Worm (Caenorhabditis elegans): ENCODE measurements around the gene sru-30.

sru-30 gene

ce11 chrV:9816390-9816789, 2.8 kb downstream of the sru-30 start, which contains the start of gene sru-31:
TSS of gene sru-31 (plus strand) at chrV:9816690.
- TF ChIP-seq ztf-16 (tag; optimal IDR thresholded peaks at IDR 0.05) (no peak), eyg-1 (tag; optimal IDR thresholded peaks at IDR 0.05) (no peak), hlh-8 (tag; optimal IDR thresholded peaks at IDR 0.05) (no peak), syd-9 (tag; optimal IDR thresholded peaks at IDR 0.05) (no peak), mec-3 (tag; optimal IDR thresholded peaks at IDR 0.05; ENCODE audit: borderline replicate concordance) (no peak), ceh-48 (tag; optimal IDR thresholded peaks at IDR 0.05) (no peak), F13H6.1 (tag; optimal IDR thresholded peaks at IDR 0.05) (no peak), C08G9.2 (tag; optimal IDR thresholded peaks at IDR 0.05) (no peak), unc-55 (GFP tag; optimal IDR thresholded peaks at IDR 0.05) (no peak), unc-86 (tag; optimal IDR thresholded peaks at IDR 0.05) (no peak), Y22D7AL.16 (tag; optimal IDR thresholded peaks at IDR 0.05) (no peak), dve-1 (tag; optimal IDR thresholded peaks at IDR 0.05) (no peak), pax-1 (tag; optimal IDR thresholded peaks at IDR 0.05) (no peak), ceh-24 (tag; optimal IDR thresholded peaks at IDR 0.05) (no peak), ceh-18 (tag; optimal IDR thresholded peaks at IDR 0.05) (no peak), unc-3 (GFP tag; conservative IDR thresholded peaks at IDR 0.05) (no peak), unc-3 (tag; optimal IDR thresholded peaks at IDR 0.05) (no peak), elt-2 (tag; optimal IDR thresholded peaks at IDR 0.05) (no peak), hlh-6 (tag; optimal IDR thresholded peaks at IDR 0.05) (no peak), zip-5 (tag; optimal IDR thresholded peaks at IDR 0.05) (no peak)

- TF ChIP-seq C38D4.7 (GFP tag; optimal IDR thresholded peaks at IDR 0.05) (no peak), pha-4 (tag; optimal IDR thresholded peaks at IDR 0.05) (no peak), fax-1 (tag; optimal IDR thresholded peaks at IDR 0.05) (no peak), ceh-31 (tag; optimal IDR thresholded peaks at IDR 0.05) (no peak), sox-2 (GFP tag; IDR thresholded peaks at IDR 0.05) (no peak), ceh-45 (GFP tag; IDR thresholded peaks at IDR 0.05) (no peak)
Measured at ce11 chrV:9821724-9822123, 8.1 kb downstream of the sru-30 start, which contains the start of gene str-193. TSS of gene str-193 (minus strand) at chrV:9821824.

DNA sequence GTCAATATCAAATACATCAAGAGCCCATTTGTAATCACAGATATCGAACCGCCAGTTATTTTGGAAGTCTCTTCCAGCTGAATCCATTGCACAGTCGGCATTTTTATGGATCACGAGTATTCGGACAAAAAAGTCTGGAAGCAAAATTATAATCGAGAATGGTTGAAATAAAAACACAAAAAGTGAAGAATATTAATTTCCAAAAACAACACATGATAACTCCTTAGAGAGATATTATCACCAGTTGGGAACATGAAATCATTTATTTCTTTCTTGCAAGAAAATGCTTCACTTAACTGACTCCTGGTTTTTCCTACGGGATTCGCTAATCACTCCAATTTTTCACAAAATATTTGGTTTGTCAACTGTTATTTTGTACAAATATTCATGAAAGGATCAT, 10.5 kb downstream of the sru-30 start, which contains the start of gene str-2:
Gene str-2 (minus strand): TSS at position 101 of the 400 bp plus-strand sequence.
- TF ChIP-seq lim-6 (tag; optimal IDR thresholded peaks at IDR 0.05) = no peak
- TF ChIP-seq ceh-6 (GFP tag; optimal IDR thresholded peaks at IDR 0.05) = no peak

DNA sequence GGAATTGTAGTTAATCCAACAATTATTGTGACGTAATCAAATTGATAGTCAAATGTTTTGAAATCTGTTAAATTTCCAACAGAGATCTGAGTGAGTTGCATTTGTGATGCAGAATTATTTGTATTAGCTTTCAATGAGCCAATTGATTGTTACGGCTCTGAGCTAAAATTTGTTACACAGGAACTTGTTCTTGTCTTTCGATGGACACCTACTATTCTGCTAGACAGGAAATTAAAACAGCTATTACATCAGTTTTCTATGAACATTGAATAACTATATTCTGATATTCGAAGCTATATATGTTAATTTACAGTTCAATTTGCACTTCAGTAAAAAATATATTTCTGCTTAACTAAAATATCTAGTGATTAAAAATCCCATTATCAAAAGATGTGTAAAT, 20.3 kb downstream of the sru-30 start, which contains the start of gene sru-40:
Gene sru-40 (minus strand): TSS at position 101 of the 400 bp plus-strand sequence.
- no peak for TF ChIP-seq nhr-11 (tag; optimal IDR thresholded peaks at IDR 0.05)

DNA sequence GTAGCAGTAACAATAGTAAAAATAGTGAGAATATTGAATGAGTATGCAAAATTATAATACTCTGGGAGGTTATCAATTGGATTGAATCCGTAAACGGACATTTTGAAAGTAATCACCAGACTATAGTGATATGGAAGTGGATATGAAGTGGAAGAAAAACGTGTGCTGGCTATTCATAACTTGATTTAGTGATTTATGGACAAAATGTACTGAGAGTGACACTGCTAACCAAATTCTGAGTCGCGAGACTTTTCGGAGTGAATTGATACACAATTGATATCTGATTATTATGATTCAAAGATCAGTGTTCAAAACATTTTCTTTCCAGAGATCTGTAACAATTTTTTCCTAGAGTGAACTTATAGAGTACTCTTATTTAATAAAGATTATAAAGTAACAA, 22.3 kb downstream of the sru-30 start, which contains the start of gene sru-38:
Gene sru-38 (minus strand): TSS at position 101 of the 400 bp plus-strand sequence.
- TF ChIP-seq Y22D7AL.16 (tag; optimal IDR thresholded peaks at IDR 0.05) (no peak), unc-3 (GFP tag; conservative IDR thresholded peaks at IDR 0.05) (no peak), unc-3 (tag; optimal IDR thresholded peaks at IDR 0.05) (no peak), hlh-13 (GFP tag; optimal IDR thresholded peaks at IDR 0.05) (no peak), ceh-2 (tag; optimal IDR thresholded peaks at IDR 0.05) (no peak), fax-1 (tag; optimal IDR thresholded peaks at IDR 0.05) (no peak), ceh-34 (tag; optimal IDR thresholded peaks at IDR 0.05) (no peak), ceh-22 (tag; optimal IDR thresholded peaks at IDR 0.05) (no peak), nfya-1 (tag; optimal IDR thresholded peaks at IDR 0.05) (no peak), T23F11.4 (GFP tag; optimal IDR thresholded peaks at IDR 0.05) (no peak), ceh-24 (tag; optimal IDR thresholded peaks at IDR 0.05) (no peak), ceh-31 (tag; optimal IDR thresholded peaks at IDR 0.05) (no peak), rnt-1 (tag; optimal IDR thresholded peaks at IDR 0.05) (no peak), zip-5 (tag; optimal IDR thresholded peaks at IDR 0.05) (no peak)

Data from whole organism, late embryonic.